Fruit fly (Drosophila melanogaster): ENCODE data around the gene Pfdn1.
A peak's percentile ranks its signal among the peaks of the same experiment; 100 is the strongest.

Gene Pfdn1

DNA sequence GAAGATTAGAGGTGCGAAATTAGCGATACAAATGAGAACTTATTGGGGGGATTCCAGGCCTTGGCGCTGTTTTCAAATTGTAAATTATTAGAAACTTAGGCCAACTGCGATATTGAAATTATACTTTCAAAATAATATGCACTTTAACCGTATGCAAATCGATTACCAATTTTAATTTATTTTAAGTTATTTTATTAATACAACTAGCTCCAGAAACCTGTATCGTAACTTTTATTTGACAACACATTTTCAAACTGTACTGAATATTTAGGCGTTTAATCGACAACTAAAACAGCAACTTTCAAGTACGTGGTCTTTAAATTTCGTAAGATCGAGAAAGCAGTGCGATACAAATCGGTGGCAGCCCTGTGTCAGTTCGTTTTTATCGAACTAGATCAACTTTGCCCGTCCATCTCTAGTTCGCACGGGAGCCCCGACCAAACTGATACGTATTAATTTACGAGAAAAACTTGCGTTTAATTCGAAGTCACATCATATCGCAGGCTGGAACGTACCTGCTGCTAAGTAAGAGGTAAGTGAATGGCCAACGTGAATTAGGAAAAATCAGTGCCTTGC, 1.9 kb downstream of the Pfdn1 start, which contains the start of the genes CG9154 and Kr-h2 (continued):
- TF ChIP-seq gsb (GFP tag; IDR thresholded peaks at IDR 0.05) (no peak), hbn (GFP tag; IDR thresholded peaks at IDR 0.05; ENCODE audit: partially characterized antibody) (peak; percentile 33; the same call in 1 of the 2 replicates), CG16813 (GFP tag; IDR thresholded peaks at IDR 0.05; ENCODE audit: partially characterized antibody) (peak; percentile 73), Ets97D (GFP tag; optimal IDR thresholded peaks at IDR 0.05) (peak; percentile 78), CG31441 (GFP tag; IDR thresholded peaks at IDR 0.05) (peak; percentile 43; the same call in 1 of the 2 replicates), CG7928 (GFP tag; optimal IDR thresholded peaks at IDR 0.05) (peak; percentile 75), pros (GFP tag; optimal IDR thresholded peaks at IDR 0.05) (no peak), CG12769 (tag; optimal IDR thresholded peaks at IDR 0.05) (peak; percentile 5), sisA (GFP tag; IDR thresholded peaks at IDR 0.05) (no peak), HLH4C (GFP tag; IDR thresholded peaks at IDR 0.05; ENCODE audit: partially characterized antibody) (peak; percentile 81), CG15601 (tag; optimal IDR thresholded peaks at IDR 0.05) (peak; percentile 48), CG17328 (GFP tag; IDR thresholded peaks at IDR 0.05) (no peak), Myb (GFP tag; optimal IDR thresholded peaks at IDR 0.05) (peak; percentile 87), zen2 (GFP tag; IDR thresholded peaks at IDR 0.05; ENCODE audit: partially characterized antibody) (peak; percentile 39; the same call in 1 of the 3 replicates), CG2875 (GFP tag; optimal IDR thresholded peaks at IDR 0.05) (no peak), CG9609 (GFP tag; optimal IDR thresholded peaks at IDR 0.05) (peak; percentile 14), CG32767 (GFP tag; IDR thresholded peaks at IDR 0.05) (no peak), fd96Cb (tag; optimal IDR thresholded peaks at IDR 0.05) (no peak), CG9932 (GFP tag; IDR thresholded peaks at IDR 0.05) (peak; percentile 60), Lhr (GFP tag; optimal IDR thresholded peaks at IDR 0.05) (peak; percentile 83), tin (GFP tag; optimal IDR thresholded peaks at IDR 0.05) (no peak), ems (GFP tag; optimal IDR thresholded peaks at IDR 0.05) (peak; percentile 1), CG13296 (GFP tag; optimal IDR thresholded peaks at IDR 0.05) (peak; percentile 16), CG1233 (GFP tag; optimal IDR thresholded peaks at IDR 0.05) (no peak), tup (GFP tag; optimal IDR thresholded peaks at IDR 0.05) (no peak), Bgb (GFP tag; IDR thresholded peaks at IDR 0.05; ENCODE audit: partially characterized antibody) (peak; percentile 73), CG34224 (GFP tag; IDR thresholded peaks at IDR 0.05; ENCODE audit: partially characterized antibody) (peak; percentile 57), NfI (GFP tag; optimal IDR thresholded peaks at IDR 0.05) (peak; percentile 56), CG8290 (GFP tag; optimal IDR thresholded peaks at IDR 0.05) (no peak), CG8290 (tag; optimal IDR thresholded peaks at IDR 0.05) (peak in 1 of 2 experiments; percentile 48), CG16779 (GFP tag; IDR thresholded peaks at IDR 0.05) (no peak), ato (GFP tag; IDR thresholded peaks at IDR 0.05; ENCODE audit: partially characterized antibody) (peak; percentile 62; the same call in 1 of the 2 replicates), CG13287 (GFP tag; IDR thresholded peaks at IDR 0.05; ENCODE audit: partially characterized antibody) (peak; percentile 64), CG6791 (GFP tag; IDR thresholded peaks at IDR 0.05; ENCODE audit: partially characterized antibody) (peak; percentile 75; the same call in 2 of the 3 replicates), CG14710 (tag; optimal IDR thresholded peaks at IDR 0.05) (peak; percentile 69), CG14441 (GFP tag; IDR thresholded peaks at IDR 0.05) (no peak), ro (GFP tag; IDR thresholded peaks at IDR 0.05) (no peak), hb (GFP tag; IDR thresholded peaks at IDR 0.05; ENCODE audit: partially characterized antibody) (peak; percentile 59; the same call in 1 of the 3 replicates), CG2678 (tag; optimal IDR thresholded peaks at IDR 0.05) (peak; percentile 56), Deaf1 (tag; optimal IDR thresholded peaks at IDR 0.05) (peak; percentile 33), Dll (GFP tag; IDR thresholded peaks at IDR 0.05; ENCODE audit: partially characterized antibody) (peak; percentile 66; the same call in 2 of the 4 replicates), CG15696 (tag; optimal IDR thresholded peaks at IDR 0.05) (peak; percentile 13), CG9727 (GFP tag; optimal IDR thresholded peaks at IDR 0.05) (peak; percentile 39), nerfin-2 (GFP tag; IDR thresholded peaks at IDR 0.05; ENCODE audit: partially characterized antibody) (peak; percentile 68), CG18262 (tag; optimal IDR thresholded peaks at IDR 0.05) (peak; percentile 42), Xrp1 (GFP tag; IDR thresholded peaks at IDR 0.05) (0 out of 2 replicates have a peak, but pooled peaks have one; percentile 7), Ptx1 (GFP tag; IDR thresholded peaks at IDR 0.05) (no peak), CG13775 (GFP tag; optimal IDR thresholded peaks at IDR 0.05) (peak; percentile 51)

Measured in whole organism, embryonic.